Worm (Caenorhabditis elegans) whole organism, young adult: Measurements from ENCODE around the gene mob-2.

Source experiments
- F22D6.2 ChIP-seq: sonication (generic microtip); optimal IDR thresholded peaks from 2 replicates; lab custom pipeline; 2016; ENCODE audit warnings: mild to moderate bottlenecking, missing genetic modification characterization, missing compliant biosample characterization
- F39B2.1 ChIP-seq: fragments of 200-800 bp; sonication (Bioruptor generic); IDR thresholded peaks from 2 replicates; pipeline ENCODE4 v1.3.6; 2022; ENCODE audit warnings: missing genetic modification reagents, missing genetic modification characterization, missing compliant biosample characterization
- F52B5.7 ChIP-seq: sonication (generic microtip); optimal IDR thresholded peaks from 2 replicates; lab custom pipeline; 2016; ENCODE audit warnings: mild to moderate bottlenecking, missing genetic modification characterization, missing compliant biosample characterization
- F55B11.4 ChIP-seq: sonication (generic microtip); optimal IDR thresholded peaks from 2 replicates; lab custom pipeline; 2016; ENCODE audit warnings: missing compliant biosample characterization, missing genetic modification characterization, borderline replicate concordance; ENCODE audit not compliant: insufficient read depth
- F57A8.1 ChIP-seq: fragments of 200-800 bp; sonication (Bioruptor generic); optimal IDR thresholded peaks from 2 replicates; lab custom pipeline; 2018; ENCODE audit warnings: mild to moderate bottlenecking, missing genetic modification characterization, moderate library complexity, missing compliant biosample characterization
- K11D2.4 ChIP-seq: fragments of 200-800 bp; sonication (Bioruptor generic); IDR thresholded peaks from 2 replicates; pipeline ENCODE4 v1.3.6; 2022; ENCODE audit warnings: missing genetic modification reagents, missing genetic modification characterization, missing compliant biosample characterization
- Y53F4B.3 ChIP-seq: fragments of 200-800 bp; sonication (Bioruptor generic); IDR thresholded peaks from 2 replicates; pipeline ENCODE4 v1.3.6; 2022; ENCODE audit warnings: missing genetic modification reagents, missing genetic modification characterization, missing compliant biosample characterization
- ZK185.1 ChIP-seq: sonication (generic microtip); optimal IDR thresholded peaks from 2 replicates; lab custom pipeline; 2016; ENCODE audit warnings: mild to moderate bottlenecking, missing genetic modification characterization, missing compliant biosample characterization; ENCODE audit not compliant: poor library complexity, severe bottlenecking
- ama-1 ChIP-seq, 3 experiments: fragments of 150-350 bp in 1 of 3; sonication (generic microtip) in 2 of 3; optimal IDR thresholded peaks; 2 replicates each; lab custom pipeline; 2014 to 2018; ENCODE audit warnings: missing biosample characterization in 2 of 3, missing genetic modification characterization in 2 of 3, missing genetic modification reagents in 2 of 3
- atf-7 ChIP-seq: sonication (generic microtip); optimal IDR thresholded peaks from 2 replicates; lab custom pipeline; 2017; ENCODE audit warnings: mild to moderate bottlenecking, missing genetic modification characterization, missing compliant biosample characterization
- athp-1 ChIP-seq: sonication (generic microtip); optimal IDR thresholded peaks from 2 replicates; lab custom pipeline; 2017; ENCODE audit warnings: mild to moderate bottlenecking, missing genetic modification characterization, missing compliant biosample characterization
- attf-3 ChIP-seq: fragments of 200-800 bp; sonication (Bioruptor generic); conservative IDR thresholded peaks from 2 replicates; pipeline ENCODE4 v1.3.6; 2022; ENCODE audit warnings: missing genetic modification reagents, missing genetic modification characterization, missing compliant biosample characterization
- bed-1 ChIP-seq: fragments of 200-800 bp; sonication (Bioruptor generic); IDR thresholded peaks from 2 replicates; pipeline ENCODE4 v1.3.6; 2022; ENCODE audit warnings: missing genetic modification reagents, missing genetic modification characterization, missing compliant biosample characterization
- bed-2 ChIP-seq: fragments of 200-800 bp; sonication (Bioruptor generic); IDR thresholded peaks from 2 replicates; pipeline ENCODE4 v1.3.6; 2022; ENCODE audit warnings: missing genetic modification reagents, missing genetic modification characterization, missing compliant biosample characterization
- ccch-3 ChIP-seq: fragments of 200-800 bp; sonication (Bioruptor generic); optimal IDR thresholded peaks from 2 replicates; lab custom pipeline; 2018; ENCODE audit warnings: mild to moderate bottlenecking, missing genetic modification characterization, missing compliant biosample characterization
- ceh-91 ChIP-seq: fragments of 200-800 bp; sonication (Bioruptor generic); IDR thresholded peaks from 2 replicates; pipeline ENCODE4 v1.3.6; 2022; ENCODE audit warnings: missing genetic modification reagents, missing genetic modification characterization, missing compliant biosample characterization
- chd-7 ChIP-seq: sonication (generic microtip); optimal IDR thresholded peaks from 2 replicates; lab custom pipeline; 2016; ENCODE audit warnings: mild to moderate bottlenecking, missing genetic modification characterization, moderate library complexity, missing compliant biosample characterization
- die-1 ChIP-seq: sonication (generic microtip); optimal IDR thresholded peaks from 2 replicates; lab custom pipeline; 2016; ENCODE audit warnings: missing genotype, mild to moderate bottlenecking, missing genetic modification characterization, missing compliant biosample characterization
- dox-1 ChIP-seq: fragments of 200-800 bp; sonication (Bioruptor generic); IDR thresholded peaks from 2 replicates; pipeline ENCODE4 v1.3.6; 2022; ENCODE audit warnings: missing genetic modification reagents, missing genetic modification characterization, missing compliant biosample characterization
- dpff-1 ChIP-seq: sonication (generic microtip); optimal IDR thresholded peaks from 2 replicates; lab custom pipeline; 2017; ENCODE audit warnings: mild to moderate bottlenecking, missing genetic modification characterization, missing compliant biosample characterization
- efl-1 ChIP-seq: fragments of 150-350 bp; optimal IDR thresholded peaks from 2 replicates; lab custom pipeline; 2014; ENCODE audit warnings: missing biosample characterization, missing genetic modification reagents, missing genetic modification characterization
- fkh-3 ChIP-seq: sonication (generic microtip); optimal IDR thresholded peaks from 2 replicates; lab custom pipeline; 2016; ENCODE audit warnings: mild to moderate bottlenecking, missing genetic modification characterization, missing compliant biosample characterization
- him-1 ChIP-seq: sonication (generic microtip); optimal IDR thresholded peaks from 2 replicates; lab custom pipeline; 2016; ENCODE audit warnings: missing genotype, missing genetic modification reagents, missing genetic modification characterization, missing compliant biosample characterization
- hrde-1 ChIP-seq: sonication (generic microtip); optimal IDR thresholded peaks from 2 replicates; lab custom pipeline; 2016; ENCODE audit warnings: missing genetic modification characterization, mild to moderate bottlenecking, missing compliant biosample characterization, moderate library complexity, missing genotype, missing genetic modification reagents, borderline replicate concordance
- let-526 ChIP-seq: fragments of 200-800 bp; sonication (Bioruptor generic); IDR thresholded peaks from 2 replicates; pipeline ENCODE4 v1.3.6; 2022; ENCODE audit warnings: missing genetic modification reagents, missing genetic modification characterization, missing compliant biosample characterization
- lin-40 ChIP-seq: sonication (generic microtip); optimal IDR thresholded peaks from 2 replicates; lab custom pipeline; 2016; ENCODE audit warnings: missing genetic modification characterization, mild to moderate bottlenecking, missing compliant biosample characterization, missing genotype, missing genetic modification reagents
- lsy-27 ChIP-seq: sonication (generic microtip); optimal IDR thresholded peaks from 2 replicates; lab custom pipeline; 2017; ENCODE audit warnings: missing genetic modification characterization, mild to moderate bottlenecking, missing compliant biosample characterization, antibody characterized with exemption, missing genotype, borderline replicate concordance; ENCODE audit not compliant: insufficient read depth
- madf-10 ChIP-seq: sonication (generic microtip); optimal IDR thresholded peaks from 2 replicates; lab custom pipeline; 2016; ENCODE audit warnings: mild to moderate bottlenecking, missing genetic modification characterization, missing compliant biosample characterization
- madf-8 ChIP-seq: fragments of 200-800 bp; sonication (Bioruptor generic); conservative IDR thresholded peaks from 2 replicates; pipeline ENCODE4 v1.3.6; 2022; ENCODE audit warnings: missing genetic modification reagents, missing genetic modification characterization, missing compliant biosample characterization
- mel-28 ChIP-seq: sonication (generic microtip); optimal IDR thresholded peaks from 2 replicates; lab custom pipeline; 2016; ENCODE audit warnings: borderline replicate concordance, mild to moderate bottlenecking, missing genetic modification characterization, missing compliant biosample characterization
- mes-4 ChIP-seq: sonication (generic microtip); optimal IDR thresholded peaks from 2 replicates; lab custom pipeline; 2016; ENCODE audit warnings: missing genotype, missing genetic modification characterization, missing compliant biosample characterization
- nhr-179 ChIP-seq: sonication (generic microtip); optimal IDR thresholded peaks from 2 replicates; lab custom pipeline; 2016; ENCODE audit warnings: mild to moderate bottlenecking, missing genetic modification characterization, missing compliant biosample characterization
- nhr-80 ChIP-seq: sonication (generic microtip); optimal IDR thresholded peaks from 2 replicates; lab custom pipeline; 2016; ENCODE audit warnings: missing genetic modification characterization, missing compliant biosample characterization
- pha-4 ChIP-seq: fragments of 150-350 bp; sonication (generic microtip); optimal IDR thresholded peaks from 2 replicates; lab custom pipeline; 2014; ENCODE audit warnings: missing biosample characterization, missing genetic modification reagents, missing genetic modification characterization
- repo-1 ChIP-seq: sonication (generic microtip); optimal IDR thresholded peaks from 2 replicates; lab custom pipeline; 2017; ENCODE audit warnings: mild to moderate bottlenecking, missing genetic modification characterization, missing compliant biosample characterization
- rpc-1 ChIP-seq, 2 experiments: fragments of 150-350 bp in 1 of 2; sonication (generic microtip) in 1 of 2; optimal IDR thresholded peaks; 2 replicates each; lab custom pipeline; 2014 to 2018; ENCODE audit warnings: missing biosample characterization in 1 of 2, missing genetic modification characterization in 1 of 2, missing genetic modification reagents in 1 of 2, missing genotype in 1 of 2
- sea-2 ChIP-seq: fragments of 200-800 bp; sonication (Bioruptor generic); IDR thresholded peaks from 2 replicates; pipeline ENCODE4 v1.3.6; 2022; ENCODE audit warnings: missing genetic modification characterization, missing compliant biosample characterization
- snpc-3.4 ChIP-seq: sonication (generic microtip); optimal IDR thresholded peaks from 2 replicates; lab custom pipeline; 2017; ENCODE audit warnings: missing genetic modification characterization, mild to moderate bottlenecking, missing compliant biosample characterization, antibody characterized with exemption, moderate library complexity, missing genotype, missing genetic modification reagents
- somi-1 ChIP-seq: fragments of 200-800 bp; sonication (Bioruptor generic); optimal IDR thresholded peaks from 2 replicates; lab custom pipeline; 2018; ENCODE audit warnings: mild to moderate bottlenecking, missing genetic modification characterization, missing compliant biosample characterization
- tlf-1 ChIP-seq: fragments of 200-800 bp; sonication (Bioruptor generic); optimal IDR thresholded peaks from 2 replicates; lab custom pipeline; 2018; ENCODE audit warnings: mild to moderate bottlenecking, missing genetic modification characterization, missing compliant biosample characterization
- ztf-26 ChIP-seq: sonication (generic microtip); optimal IDR thresholded peaks from 2 replicates; lab custom pipeline; 2017; ENCODE audit warnings: missing genetic modification characterization, missing compliant biosample characterization
- ztf-28 ChIP-seq: fragments of 200-800 bp; sonication (Bioruptor generic); IDR thresholded peaks from 2 replicates; pipeline ENCODE4 v1.3.6; 2022; ENCODE audit warnings: missing genetic modification reagents, missing genetic modification characterization, missing compliant biosample characterization

mob-2 gene

ce11 chrX:13182012-13182411 is 12.1 kb upstream of the mob-2 start:
- TF ChIP-seq madf-8 (no peak), F22D6.2 (no peak), efl-1 (GFP tag; lab: Kevin White, UChicago) (no peak), ceh-91 (GFP tag; lab: Robert Waterston, UW) (no peak), dox-1 (GFP tag; lab: Robert Waterston, UW) (no peak), lin-40 (tag; lab: Kevin White, UChicago) (no peak), athp-1 (tag; lab: Kevin White, UChicago) (no peak), F52B5.7 (tag; lab: Kevin White, UChicago) (no peak), nhr-80 (tag; lab: Kevin White, UChicago) (no peak), mel-28 (tag; lab: Kevin White, UChicago) (no peak), rpc-1 (optimal IDR thresholded peaks at IDR 0.05; lab: Kevin White, UChicago) (no peak), rpc-1 (tag; optimal IDR thresholded peaks at IDR 0.05; lab: Kevin White, UChicago) (no peak), attf-3 (no peak)
- TF ChIP-seq, all 124 proteins: peak for 0

- TF ChIP-seq him-1 (tag; lab: Kevin White, UChicago): no peak
- no peak for TF ChIP-seq F55B11.4
- TF ChIP-seq sea-2 (GFP tag; lab: Robert Waterston, UW): no peak
- TF ChIP-seq fkh-3 (tag; lab: Kevin White, UChicago): no peak
- no peak for TF ChIP-seq ama-1 (optimal IDR thresholded peaks at IDR 0.05; lab: Kevin White, UChicago)
- no peak for TF ChIP-seq ama-1 (GFP tag; optimal IDR thresholded peaks at IDR 0.05; lab: Kevin White, UChicago)
- no peak for TF ChIP-seq madf-10 (tag; lab: Kevin White, UChicago)
- no peak for TF ChIP-seq F39B2.1 (GFP tag; lab: Robert Waterston, UW)
- TF ChIP-seq bed-1: no peak
- TF ChIP-seq let-526 (GFP tag; lab: Robert Waterston, UW): no peak
- no peak for TF ChIP-seq hrde-1 (tag; lab: Kevin White, UChicago)
- no peak for TF ChIP-seq F57A8.1 (GFP tag; lab: Kevin White, UChicago)
- TF ChIP-seq tlf-1 (GFP tag; lab: Kevin White, UChicago): no peak
- no peak for TF ChIP-seq somi-1 (GFP tag; lab: Kevin White, UChicago)
- no peak for TF ChIP-seq lsy-27 (tag; lab: Kevin White, UChicago)
- no peak for TF ChIP-seq lin-40 (tag; lab: Kevin White, UChicago)
- TF ChIP-seq dpff-1 (tag; lab: Kevin White, UChicago): no peak
- no peak for TF ChIP-seq snpc-3.4 (tag; lab: Kevin White, UChicago)
Measured at ce11 chrX:13178347-13178746, 8.5 kb upstream of the mob-2 start, which contains the start of gene nlp-3. Gene nlp-3, minus strand, starts transcription at chrX:13178447.

ce11 chrX:13174437-13174836 is 4.6 kb upstream of the mob-2 start:
- TF ChIP-seq tlf-1 (GFP tag; lab: Kevin White, UChicago) (no peak), lsy-27 (tag; lab: Kevin White, UChicago) (no peak), nhr-179 (tag; lab: Kevin White, UChicago) (no peak), ztf-26 (tag; lab: Kevin White, UChicago) (no peak), atf-7 (tag; lab: Kevin White, UChicago) (no peak), ZK185.1 (tag; lab: Kevin White, UChicago) (no peak), chd-7 (tag; lab: Kevin White, UChicago) (no peak), pha-4 (tag; lab: Kevin White, UChicago) (no peak), F22D6.2 (no peak), mes-4 (tag; lab: Kevin White, UChicago) (no peak), ccch-3 (GFP tag; lab: Kevin White, UChicago) (no peak), repo-1 (tag; lab: Kevin White, UChicago) (no peak), die-1 (tag; lab: Kevin White, UChicago) (no peak), ztf-28 (GFP tag; lab: Robert Waterston, UW) (no peak), K11D2.4 (no peak), Y53F4B.3 (no peak), rpc-1 (optimal IDR thresholded peaks at IDR 0.05; lab: Kevin White, UChicago) (no peak), rpc-1 (tag; optimal IDR thresholded peaks at IDR 0.05; lab: Kevin White, UChicago) (no peak), bed-2 (GFP tag; lab: Robert Waterston, UW) (no peak), F52B5.7 (tag; lab: Kevin White, UChicago) (no peak), hrde-1 (tag; lab: Kevin White, UChicago) (no peak)
